Worm (Caenorhabditis elegans): ENCODE measurements around the gene K03A1.4.

The K03A1.4 gene

DNA sequence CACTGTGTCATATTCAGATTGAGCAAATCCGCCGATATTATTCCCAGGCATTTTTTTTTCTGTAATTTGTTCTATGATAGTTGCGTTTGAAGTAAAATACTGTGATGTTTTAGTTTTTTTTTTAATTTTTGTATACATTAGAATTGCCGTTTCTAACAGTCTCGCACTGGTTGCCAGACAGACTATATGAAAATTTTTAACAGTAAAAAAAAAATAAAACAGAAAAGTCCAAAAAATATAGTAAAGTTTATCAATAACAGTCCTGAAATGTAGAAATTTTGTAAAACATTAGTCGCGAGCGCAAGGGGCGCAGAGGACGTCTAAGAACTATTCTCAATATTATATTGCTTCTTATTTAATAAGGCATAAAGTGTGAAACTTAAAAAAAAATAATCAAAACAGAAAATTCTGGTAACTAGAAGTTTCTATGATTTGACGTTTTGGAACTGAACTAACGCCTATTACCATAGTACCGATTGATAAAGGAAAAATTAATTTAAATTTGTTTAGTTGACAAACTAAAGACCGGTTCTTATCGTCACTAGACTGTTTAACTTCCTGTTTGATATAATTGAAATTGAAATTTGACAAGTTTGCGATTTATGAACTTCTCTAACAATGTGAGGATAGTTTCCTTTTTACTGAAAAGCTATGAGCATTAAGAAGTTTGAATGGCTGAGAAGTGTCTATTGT, 38.1 kb downstream of the K03A1.4 start, which contains the start of gene lact-1:
TSS of gene lact-1 (minus strand) at position 51 of the 693 bp plus-strand sequence.
- no peak for TF ChIP-seq B0310.2 (tag; optimal IDR thresholded peaks at IDR 0.05)
- no peak for TF ChIP-seq F13C5.2 (tag; optimal IDR thresholded peaks at IDR 0.05)
- no peak for TF ChIP-seq hnd-1 (tag; optimal IDR thresholded peaks at IDR 0.05)
- no peak for TF ChIP-seq hmg-4 (GFP tag; optimal IDR thresholded peaks at IDR 0.05)
- TF ChIP-seq aly-1 (tag; optimal IDR thresholded peaks at IDR 0.05), result no peak
- TF ChIP-seq flt-1 (GFP tag; IDR thresholded peaks at IDR 0.05), result no peak
- no peak for TF ChIP-seq hmbx-1 (tag; optimal IDR thresholded peaks at IDR 0.05)
- no peak for TF ChIP-seq ceh-13 (GFP tag; optimal IDR thresholded peaks at IDR 0.05)

DNA sequence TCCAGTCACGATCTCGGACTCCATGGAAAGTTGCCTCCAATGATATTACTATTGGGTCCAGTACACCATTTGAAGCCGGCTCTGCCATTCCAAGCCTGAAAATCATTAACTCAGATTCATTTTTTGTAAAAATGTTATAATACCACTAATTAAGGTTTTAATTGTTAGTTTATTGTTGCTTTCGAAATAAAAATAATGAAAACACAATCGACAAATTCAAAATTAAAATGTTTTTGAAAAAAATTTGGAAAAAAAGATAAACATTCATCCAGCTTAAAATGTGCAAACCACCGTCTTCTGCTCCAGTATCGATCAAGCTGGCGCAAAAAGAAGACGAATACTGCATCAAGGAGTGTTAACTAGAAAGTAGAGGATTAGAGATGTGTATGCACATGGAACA, 41.7 kb downstream of the K03A1.4 start, which contains the start of gene F46H5.5:
TSS of gene F46H5.5 (minus strand) at position 101 of the 400 bp plus-strand sequence.
- no peak for TF ChIP-seq hmbx-1 (tag; optimal IDR thresholded peaks at IDR 0.05)

- TF ChIP-seq hmg-4 (GFP tag; optimal IDR thresholded peaks at IDR 0.05) (no peak), ama-1 (optimal IDR thresholded peaks at IDR 0.05) (no peak), aly-1 (tag; optimal IDR thresholded peaks at IDR 0.05) (no peak), tbx-37 (GFP tag; conservative IDR thresholded peaks at IDR 0.05) (no peak), scrt-1 (GFP tag; IDR thresholded peaks at IDR 0.05) (0 out of 2 replicates have a peak, but pooled peaks have one; percentile 21), tbx-11 (GFP tag; IDR thresholded peaks at IDR 0.05) (no peak), sea-1 (GFP tag; conservative IDR thresholded peaks at IDR 0.05) (no peak), hmbx-1 (tag; optimal IDR thresholded peaks at IDR 0.05) (no peak), tra-4 (tag; optimal IDR thresholded peaks at IDR 0.05) (no peak), ceh-36 (tag; optimal IDR thresholded peaks at IDR 0.05) (no peak), hnd-1 (tag; optimal IDR thresholded peaks at IDR 0.05) (no peak), ceh-13 (GFP tag; optimal IDR thresholded peaks at IDR 0.05) (no peak), ets-7 (tag; optimal IDR thresholded peaks at IDR 0.05) (no peak), F13C5.2 (tag; optimal IDR thresholded peaks at IDR 0.05) (peak; percentile 53), pes-1 (GFP tag; IDR thresholded peaks at IDR 0.05) (no peak)
These were observed 44.0 kb downstream of the K03A1.4 start, which contains the start of gene F46H5.4 for ce11 chrX:7254558-7254957. Gene F46H5.4, minus strand, starts transcription at chrX:7254610.

Measured in whole organism, early embryonic.